Fruit fly (Drosophila melanogaster) whole organism, embryonic: ENCODE data around the gene CG43731.

ENCODE experiments used
- BtbVII ChIP-seq: fragments of 200-800 bp; sonication (Bioruptor generic); optimal IDR thresholded peaks from 3 replicates; lab custom pipeline; 2017; ENCODE audit warnings: missing biosample characterization, mild to moderate bottlenecking, missing genetic modification characterization
- CG11093 ChIP-seq: fragments of 200-800 bp; sonication (Bioruptor generic); IDR thresholded peaks from 3 replicates; pipeline ENCODE4 v1.3.6; 2022; ENCODE audit warnings: missing biosample characterization, missing genetic modification characterization
- CG12219 ChIP-seq: fragments of 200-800 bp; sonication (Bioruptor generic); optimal IDR thresholded peaks from 3 replicates; lab custom pipeline; 2018; ENCODE audit warnings: missing biosample characterization, mild to moderate bottlenecking, missing genetic modification characterization
- CG13894 ChIP-seq: fragments of 200-800 bp; sonication (Bioruptor generic); optimal IDR thresholded peaks from 3 replicates; lab custom pipeline; 2018; ENCODE audit warnings: missing biosample characterization, mild to moderate bottlenecking, missing genetic modification characterization, moderate library complexity
- CG14965 ChIP-seq: fragments of 200-800 bp; sonication (Bioruptor generic); optimal IDR thresholded peaks from 2 replicates; lab custom pipeline; 2016; ENCODE audit warnings: missing biosample characterization, missing genetic modification characterization, borderline replicate concordance
- CG15601 ChIP-seq: fragments of 200-800 bp; sonication (Bioruptor generic); optimal IDR thresholded peaks from 3 replicates; lab custom pipeline; 2019; ENCODE audit warnings: missing biosample characterization, mild to moderate bottlenecking, missing genetic modification characterization, moderate library complexity
- CG2875 ChIP-seq: fragments of 200-800 bp; sonication (Bioruptor generic); optimal IDR thresholded peaks from 2 replicates; lab custom pipeline; 2017; ENCODE audit warnings: missing biosample characterization, mild to moderate bottlenecking, missing genetic modification characterization, missing genetic modification reagents
- CG3065 ChIP-seq: fragments of 200-800 bp; sonication (Bioruptor generic); optimal IDR thresholded peaks from 2 replicates; lab custom pipeline; 2016; ENCODE audit warnings: missing biosample characterization, missing genetic modification characterization
- CG31365 ChIP-seq: fragments of 200-800 bp; sonication (Bioruptor generic); optimal IDR thresholded peaks from 2 replicates; lab custom pipeline; 2018; ENCODE audit warnings: missing biosample characterization, mild to moderate bottlenecking, missing genetic modification characterization
- CG4360 ChIP-seq: fragments of 200-800 bp; sonication (Bioruptor generic); IDR thresholded peaks from 2 replicates; pipeline ENCODE4 v1.3.6; 2022; ENCODE audit warnings: missing biosample characterization, missing genetic modification characterization
- CG7271 ChIP-seq: fragments of 200-800 bp; sonication (Bioruptor generic); optimal IDR thresholded peaks from 2 replicates; lab custom pipeline; 2018; ENCODE audit warnings: missing biosample characterization, mild to moderate bottlenecking, missing genetic modification characterization, moderate library complexity
- CG8281 ChIP-seq: fragments of 200-800 bp; sonication (Bioruptor generic); optimal IDR thresholded peaks from 2 replicates; lab custom pipeline; 2018; ENCODE audit warnings: missing biosample characterization, mild to moderate bottlenecking, missing genetic modification characterization, moderate library complexity
- CTCF ChIP-seq: fragments of 200-800 bp; sonication (Bioruptor generic); optimal IDR thresholded peaks from 2 replicates; lab custom pipeline; 2017; ENCODE audit warnings: missing biosample characterization, mild to moderate bottlenecking, missing genetic modification characterization, moderate library complexity
- CkIIα-i1 ChIP-seq: fragments of 200-800 bp; sonication (Bioruptor generic); IDR thresholded peaks from 2 replicates; pipeline ENCODE4 v1.3.6; 2022; ENCODE audit warnings: missing biosample characterization, missing genetic modification characterization
- Deaf1 ChIP-seq: fragments of 200-800 bp; optimal IDR thresholded peaks from 3 replicates; lab custom pipeline; 2019; ENCODE audit warnings: missing biosample characterization, mild to moderate bottlenecking, missing genetic modification characterization, moderate library complexity
- Jarid2 ChIP-seq: fragments of 200-800 bp; sonication (Bioruptor generic); optimal IDR thresholded peaks from 3 replicates; lab custom pipeline; 2017; ENCODE audit warnings: mild to moderate bottlenecking, missing biosample characterization, missing genetic modification reagents, missing genetic modification characterization
- MTF-1 ChIP-seq: fragments of 200-800 bp; sonication (Bioruptor generic); optimal IDR thresholded peaks from 2 replicates; lab custom pipeline; 2018; ENCODE audit warnings: missing biosample characterization, mild to moderate bottlenecking, missing genetic modification characterization, borderline replicate concordance
- Mad ChIP-seq: fragments of 200-800 bp; sonication (Bioruptor generic); optimal IDR thresholded peaks from 2 replicates; lab custom pipeline; 2016; ENCODE audit warnings: missing biosample characterization, missing genetic modification characterization
- Mrtf ChIP-seq: fragments of 200-800 bp; sonication (Bioruptor generic); IDR thresholded peaks from 3 replicates; pipeline ENCODE4 v1.3.6; 2022; ENCODE audit warnings: missing biosample characterization, missing genetic modification characterization
- Nf-YB ChIP-seq: fragments of 200-800 bp; sonication (Bioruptor generic); optimal IDR thresholded peaks from 3 replicates; lab custom pipeline; 2019; ENCODE audit warnings: missing biosample characterization, mild to moderate bottlenecking, missing genetic modification characterization, moderate library complexity
- Nf-YC ChIP-seq: fragments of 200-800 bp; optimal IDR thresholded peaks from 3 replicates; lab custom pipeline; 2019; ENCODE audit warnings: missing biosample characterization, mild to moderate bottlenecking, missing genetic modification characterization, moderate library complexity
- Sox102F ChIP-seq: fragments of 200-800 bp; sonication (Bioruptor generic); optimal IDR thresholded peaks from 2 replicates; lab custom pipeline; 2018; ENCODE audit warnings: missing biosample characterization, mild to moderate bottlenecking, missing genetic modification characterization, moderate library complexity
- abd-A ChIP-seq: fragments of 200-800 bp; sonication (Bioruptor generic); optimal IDR thresholded peaks from 3 replicates; lab custom pipeline; 2019; ENCODE audit warnings: missing biosample characterization, mild to moderate bottlenecking, missing genetic modification characterization, moderate library complexity
- chinmo ChIP-seq: fragments of 200-800 bp; sonication (Bioruptor generic); IDR thresholded peaks from 4 replicates; pipeline ENCODE4 v1.3.6; 2022; ENCODE audit warnings: missing biosample characterization, missing genetic modification characterization; ENCODE audit not compliant: partially characterized antibody
- crol ChIP-seq: fragments of 200-800 bp; sonication (Bioruptor generic); IDR thresholded peaks from 2 replicates; pipeline ENCODE4 v1.3.6; 2022; ENCODE audit warnings: missing biosample characterization, missing genetic modification characterization
- cwo ChIP-seq: fragments of 200-800 bp; sonication (Bioruptor generic); optimal IDR thresholded peaks from 3 replicates; lab custom pipeline; 2017; ENCODE audit warnings: missing biosample characterization, missing genetic modification characterization, mild to moderate bottlenecking, moderate library complexity, missing genetic modification reagents
- danr ChIP-seq: fragments of 200-800 bp; sonication (Bioruptor generic); IDR thresholded peaks from 2 replicates; pipeline ENCODE4 v1.3.6; 2022; ENCODE audit warnings: missing biosample characterization, missing genetic modification characterization
- fru ChIP-seq: fragments of >200 bp; optimal IDR thresholded peaks from 2 replicates; lab custom pipeline; 2017
- fu2 ChIP-seq: fragments of 200-800 bp; sonication (Bioruptor generic); optimal IDR thresholded peaks from 2 replicates; lab custom pipeline; 2016; ENCODE audit warnings: missing biosample characterization, missing genetic modification characterization
- gfzf ChIP-seq: fragments of 200-800 bp; sonication (Bioruptor generic); optimal IDR thresholded peaks from 2 replicates; lab custom pipeline; 2016; ENCODE audit warnings: missing biosample characterization, mild to moderate bottlenecking, missing genetic modification characterization, moderate library complexity
- grn ChIP-seq: fragments of 200-800 bp; sonication (Bioruptor generic); optimal IDR thresholded peaks from 3 replicates; lab custom pipeline; 2017; ENCODE audit warnings: missing biosample characterization, missing genetic modification characterization
- gsb-n ChIP-seq: fragments of 200-800 bp; sonication (Bioruptor generic); optimal IDR thresholded peaks from 3 replicates; lab custom pipeline; 2018; ENCODE audit warnings: missing biosample characterization, mild to moderate bottlenecking, missing genetic modification characterization
- h ChIP-seq: fragments of >200 bp; optimal IDR thresholded peaks from 2 replicates; lab custom pipeline; 2017
- kni ChIP-seq: fragments of 200-800 bp; sonication (Bioruptor generic); optimal IDR thresholded peaks from 3 replicates; lab custom pipeline; 2017; ENCODE audit warnings: mild to moderate bottlenecking, missing biosample characterization, missing genetic modification reagents, missing genetic modification characterization
- lov ChIP-seq, 2 experiments: fragments of 200-800 bp in 1 of 2; fragments of >200 bp in 1 of 2; sonication (Bioruptor generic) in 1 of 2; IDR thresholded peaks in 1 of 2; optimal IDR thresholded peaks in 1 of 2; 2 replicates in 1 of 2; 3 replicates in 1 of 2; pipeline versions ENCODE4 v1.3.6 to Lab custom; 2017 to 2022; ENCODE audit warnings: missing biosample characterization in 1 of 2, missing genetic modification characterization in 1 of 2
- mld ChIP-seq: fragments of 200-800 bp; sonication (Bioruptor generic); IDR thresholded peaks from 3 replicates; pipeline ENCODE4 v1.3.6; 2022; ENCODE audit warnings: missing biosample characterization, missing genetic modification characterization; ENCODE audit not compliant: partially characterized antibody
- oc ChIP-seq: fragments of 200-800 bp; sonication (Bioruptor generic); optimal IDR thresholded peaks from 2 replicates; lab custom pipeline; 2018; ENCODE audit warnings: missing biosample characterization, mild to moderate bottlenecking, missing genetic modification characterization, moderate library complexity
- pfk ChIP-seq: fragments of 200-800 bp; sonication (Bioruptor generic); optimal IDR thresholded peaks from 2 replicates; lab custom pipeline; 2018; ENCODE audit warnings: missing biosample characterization, mild to moderate bottlenecking, missing genetic modification characterization, moderate library complexity
- pros ChIP-seq: fragments of 200-800 bp; sonication (Bioruptor generic); optimal IDR thresholded peaks from 3 replicates; lab custom pipeline; 2019; ENCODE audit warnings: missing biosample characterization, mild to moderate bottlenecking, missing genetic modification characterization, moderate library complexity
- rib ChIP-seq: fragments of 200-800 bp; sonication (Bioruptor generic); IDR thresholded peaks from 2 replicates; pipeline ENCODE4 v1.3.6; 2022; ENCODE audit warnings: missing biosample characterization, missing genetic modification characterization
- scrt ChIP-seq: fragments of 200-800 bp; sonication (Bioruptor generic); optimal IDR thresholded peaks from 2 replicates; lab custom pipeline; 2018; ENCODE audit warnings: missing biosample characterization, mild to moderate bottlenecking, missing genetic modification characterization, moderate library complexity
- seq ChIP-seq: fragments of 200-800 bp; sonication (Bioruptor generic); IDR thresholded peaks from 2 replicates; pipeline ENCODE4 v1.3.6; 2022; ENCODE audit warnings: missing biosample characterization, missing genetic modification characterization
- sug ChIP-seq: fragments of 200-800 bp; optimal IDR thresholded peaks from 2 replicates; lab custom pipeline; 2019; ENCODE audit warnings: missing biosample characterization, mild to moderate bottlenecking, missing genetic modification characterization, moderate library complexity
- tll ChIP-seq, 2 experiments: fragments of 200-800 bp in 1 of 2; fragments of >200 bp in 1 of 2; sonication (Bioruptor generic) in 1 of 2; optimal IDR thresholded peaks; 2 replicates each; lab custom pipeline; 2017 to 2019; ENCODE audit warnings: missing biosample characterization in 2 of 2, missing genetic modification characterization in 2 of 2, mild to moderate bottlenecking in 1 of 2, moderate library complexity in 1 of 2
- usp ChIP-seq: fragments of >200 bp; optimal IDR thresholded peaks from 2 replicates; lab custom pipeline; 2017; ENCODE audit warnings: missing biosample characterization, missing genetic modification characterization

Gene CG43731

DNA sequence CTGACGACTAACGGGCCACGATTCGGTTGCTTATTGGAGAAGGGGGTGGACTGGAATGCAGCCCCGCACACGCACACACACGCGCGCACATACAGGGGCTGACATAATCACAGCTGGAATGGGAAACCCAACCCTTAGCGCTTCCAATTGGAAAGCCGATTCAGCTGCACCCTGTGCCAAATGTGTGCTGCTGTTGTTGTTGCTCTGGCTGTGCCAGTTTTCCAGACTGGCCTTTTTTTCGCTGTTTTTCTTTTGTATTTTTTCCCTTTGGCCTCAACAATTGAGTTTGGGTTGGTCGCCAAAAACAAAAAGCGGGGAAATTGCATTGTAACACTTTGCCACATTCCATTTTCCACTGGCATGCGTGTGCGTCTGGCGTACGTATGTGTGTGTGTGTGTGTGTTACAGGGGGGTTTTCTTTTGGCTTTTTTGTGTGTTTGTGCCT lies 18.5 kb upstream of the CG43731 start (continued):
- no peak for TF ChIP-seq CG7271

DNA sequence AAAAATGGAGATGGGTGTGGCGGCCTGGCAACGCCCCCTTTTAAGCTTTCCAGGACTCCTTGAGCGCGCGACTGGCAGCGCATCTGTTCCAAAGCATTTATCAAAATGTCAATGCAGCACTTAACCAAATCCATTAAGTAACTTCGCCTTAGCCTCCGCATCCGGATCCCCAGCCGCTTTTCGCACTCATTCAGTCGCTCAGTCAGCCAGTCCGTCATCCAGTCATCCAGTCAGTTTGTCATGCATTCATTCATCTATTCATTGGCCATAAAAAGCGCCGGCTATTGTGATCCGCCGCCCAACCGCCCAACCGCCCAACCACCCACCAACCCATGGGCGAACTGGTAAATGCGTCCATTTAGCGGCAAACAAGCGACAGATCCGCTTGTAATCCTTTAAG lies 12.9 kb upstream of the CG43731 start:
- TF ChIP-seq CG8281 (peak; percentile 94), oc (tag; lab: Kevin White, UChicago) (peak; percentile 3), fu2 (GFP tag; lab: Kevin White, UChicago) (no peak)
- TF ChIP-seq, all 482 proteins: peak for 2

DNA sequence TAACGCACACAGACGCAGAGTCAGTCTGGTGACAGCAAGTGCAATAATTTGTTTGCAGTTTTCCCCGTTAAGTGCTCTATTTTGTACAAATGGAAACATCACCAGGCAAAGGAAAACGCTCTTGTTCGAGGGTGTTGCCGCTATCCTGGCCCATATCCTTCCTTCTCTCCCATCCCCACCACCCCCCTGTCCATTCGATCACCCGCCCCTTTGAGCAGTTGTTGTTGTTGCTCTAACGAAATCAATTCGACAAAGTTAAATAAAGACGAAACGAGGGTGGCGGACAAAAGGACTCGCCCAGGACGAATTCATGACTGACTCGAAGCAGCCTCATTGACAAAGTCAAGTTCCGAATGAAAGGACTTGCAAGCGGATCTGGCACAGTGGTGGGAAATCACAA lies 12.5 kb upstream of the CG43731 start:
- TF ChIP-seq CG4360 (GFP tag; lab: Robert Waterston, UW) (peak; percentile 73), pros (GFP tag; lab: Kevin White, UChicago) (peak; percentile 61), tll (GFP tag; optimal IDR thresholded peaks at IDR 0.05; lab: Kevin White, UChicago) (peak in 1 of 2 experiments; percentile 44), gsb-n (tag; lab: Kevin White, UChicago) (peak; percentile 51), MTF-1 (GFP tag; lab: Kevin White, UChicago) (no peak), CG12219 (GFP tag; lab: Kevin White, UChicago) (no peak), rib (GFP tag; lab: Robert Waterston, UW) (no peak), crol (GFP tag; lab: Robert Waterston, UW) (peak; percentile 68)

DNA sequence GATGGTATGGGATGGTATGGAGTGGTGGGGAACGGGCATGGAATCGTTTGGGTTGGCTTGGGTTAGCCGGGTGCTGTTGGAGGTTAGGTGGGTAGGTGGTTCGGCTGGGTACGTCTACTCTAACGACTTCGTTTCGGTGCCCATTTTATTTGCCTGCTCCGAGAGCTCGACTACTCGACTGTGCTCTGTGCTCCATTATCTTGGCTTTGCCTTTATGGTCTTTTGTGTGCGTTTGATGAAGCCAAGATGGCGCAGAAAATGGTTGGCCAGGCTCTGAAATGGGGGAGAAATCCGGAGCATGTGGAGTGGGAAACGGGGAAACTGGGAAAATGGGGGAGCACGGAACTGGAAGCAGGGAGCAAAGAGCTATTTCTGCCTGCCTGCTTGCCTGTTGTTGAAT lies 8.0 kb upstream of the CG43731 start:
- TF ChIP-seq CG13894 (peak; percentile 13), CG31365 (tag; lab: Kevin White, UChicago) (no peak), Deaf1 (peak; percentile 40), scrt (no peak), abd-A (tag; lab: Kevin White, UChicago) (peak; percentile 93), Nf-YC (peak; percentile 74), lov (optimal IDR thresholded peaks at IDR 0.05; lab: Kevin White, UChicago) (no peak), lov (GFP tag; IDR thresholded peaks at IDR 0.05; lab: Robert Waterston, UW) (no peak), Mrtf (GFP tag; lab: Robert Waterston, UW) (0 out of 3 replicates have a peak, but pooled peaks have one; percentile 13), crol (GFP tag; lab: Robert Waterston, UW) (0 out of 2 replicates have a peak, but pooled peaks have one; percentile 8), chinmo (0 out of 4 replicates have a peak, but pooled peaks have one; percentile 12), seq (GFP tag; lab: Robert Waterston, UW) (peak; percentile 42; the same call in 1 of the 2 replicates), CG14965 (GFP tag; lab: Kevin White, UChicago) (no peak), Nf-YB (GFP tag; lab: Kevin White, UChicago) (peak; percentile 52), Jarid2 (GFP tag; lab: Kevin White, UChicago) (no peak), CG11093 (GFP tag; lab: Robert Waterston, UW) (0 out of 3 replicates have a peak, but pooled peaks have one; percentile 25), CkIIα-i1 (GFP tag; lab: Robert Waterston, UW) (no peak)

DNA sequence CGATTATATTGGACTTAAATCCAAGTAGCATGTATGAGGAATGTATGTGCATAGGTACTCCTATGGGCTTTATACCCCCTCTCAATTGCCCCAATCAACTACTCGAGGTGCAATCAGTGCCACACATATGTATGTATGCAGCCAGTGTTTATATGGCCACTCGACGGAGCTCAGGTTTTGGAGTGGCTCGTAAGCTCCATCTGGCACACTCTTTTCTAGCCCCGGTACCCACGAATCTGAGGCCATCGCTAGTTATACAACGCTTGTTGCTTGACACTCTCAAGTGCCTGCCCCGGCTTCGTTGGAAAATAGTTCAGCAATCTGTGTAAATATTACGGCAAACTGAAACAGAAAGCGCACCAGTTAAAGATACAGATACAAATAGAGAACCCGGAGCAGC lies 5.5 kb upstream of the CG43731 start:
- TF ChIP-seq danr (GFP tag; lab: Robert Waterston, UW), result no peak
- no peak for TF ChIP-seq CTCF (GFP tag; lab: Kevin White, UChicago)
- TF ChIP-seq kni (GFP tag; lab: Kevin White, UChicago), result peak; percentile 19
- peak; percentile 24 for TF ChIP-seq CG2875 (GFP tag; lab: Kevin White, UChicago)
- TF ChIP-seq sug (tag; lab: Kevin White, UChicago), result peak; percentile 34
- TF ChIP-seq cwo (GFP tag; lab: Kevin White, UChicago), result no peak
- TF ChIP-seq CG3065 (GFP tag; lab: Kevin White, UChicago), result no peak
- TF ChIP-seq Mad (GFP tag; lab: Kevin White, UChicago), result no peak
- no peak for TF ChIP-seq gfzf (GFP tag; lab: Kevin White, UChicago)
- TF ChIP-seq BtbVII (GFP tag; lab: Kevin White, UChicago), result no peak
- no peak for TF ChIP-seq mld
- no peak for TF ChIP-seq Sox102F
- TF ChIP-seq CG15601 (tag; lab: Kevin White, UChicago), result peak; percentile 8
- no peak for TF ChIP-seq h
- TF ChIP-seq pfk, result no peak
- peak; percentile 80 for TF ChIP-seq grn (GFP tag; lab: Kevin White, UChicago)
- TF ChIP-seq usp, result no peak
- TF ChIP-seq fru (lab: Kevin White, UChicago), result no peak
